Fruit fly (Drosophila melanogaster): ENCODE data around the gene Rich.
A peak's percentile ranks its signal among the peaks of the same experiment; 100 is the strongest.

Gene Rich

dm6 chr3L:22262797-22263423 is at the start of gene Rich, which contains the start of gene Ddx1:
Gene Rich (minus strand): TSS chr3L:22262921.
Gene Ddx1 (plus strand): TSS chr3L:22263369.
- TF ChIP-seq cic (GFP tag; optimal IDR thresholded peaks at IDR 0.05) = no peak
- TF ChIP-seq toe (GFP tag; optimal IDR thresholded peaks at IDR 0.05) = peak; percentile 66
- peak; percentile 72 for TF ChIP-seq pad (GFP tag; optimal IDR thresholded peaks at IDR 0.05)
- TF ChIP-seq Clk (GFP tag; optimal IDR thresholded peaks at IDR 0.05) = no peak
- no peak for TF ChIP-seq CG33017 (tag; optimal IDR thresholded peaks at IDR 0.05)
- peak; percentile 16 for TF ChIP-seq CG11617 (GFP tag; optimal IDR thresholded peaks at IDR 0.05)
- TF ChIP-seq CG14711 (tag; optimal IDR thresholded peaks at IDR 0.05) = peak; percentile 29
- TF ChIP-seq cnc (optimal IDR thresholded peaks at IDR 0.05) = no peak
- TF ChIP-seq CG12768 (GFP tag; optimal IDR thresholded peaks at IDR 0.05) = peak; percentile 35
- peak; percentile 76 for TF ChIP-seq Crg-1 (GFP tag; optimal IDR thresholded peaks at IDR 0.05)
- TF ChIP-seq Mnt (GFP tag; optimal IDR thresholded peaks at IDR 0.05) = peak; percentile 34
- peak; percentile 68 for TF ChIP-seq CG1620 (GFP tag; optimal IDR thresholded peaks at IDR 0.05)
- peak; percentile 64 for TF ChIP-seq CG5204 (GFP tag; optimal IDR thresholded peaks at IDR 0.05)
- TF ChIP-seq Hr96 (GFP tag; optimal IDR thresholded peaks at IDR 0.05) = peak; percentile 52
- peak; percentile 60 for TF ChIP-seq ovo (GFP tag; optimal IDR thresholded peaks at IDR 0.05)
- peak; percentile 62 for TF ChIP-seq CG7101 (tag; optimal IDR thresholded peaks at IDR 0.05)
- TF ChIP-seq CG7045 (GFP tag; optimal IDR thresholded peaks at IDR 0.05) = peak; percentile 57
- no peak for TF ChIP-seq kay (GFP tag; ENCODE audit: borderline replicate concordance)
- peak; percentile 35 for TF ChIP-seq bab1 (GFP tag; optimal IDR thresholded peaks at IDR 0.05)
- peak; percentile 70 for TF ChIP-seq tj (GFP tag; optimal IDR thresholded peaks at IDR 0.05)

- TF ChIP-seq bab1 (GFP tag; optimal IDR thresholded peaks at IDR 0.05) (peak; percentile 89), cnc (optimal IDR thresholded peaks at IDR 0.05) (no peak), CG33017 (tag; optimal IDR thresholded peaks at IDR 0.05) (peak; percentile 84), CG7045 (GFP tag; optimal IDR thresholded peaks at IDR 0.05) (peak; percentile 91), Hr96 (GFP tag; optimal IDR thresholded peaks at IDR 0.05) (peak; percentile 79), CG1620 (GFP tag; optimal IDR thresholded peaks at IDR 0.05) (peak; percentile 57), Crg-1 (GFP tag; optimal IDR thresholded peaks at IDR 0.05) (peak; percentile 60), cic (GFP tag; optimal IDR thresholded peaks at IDR 0.05) (peak; percentile 2), ovo (GFP tag; optimal IDR thresholded peaks at IDR 0.05) (peak; percentile 60), CG11617 (GFP tag; optimal IDR thresholded peaks at IDR 0.05) (peak; percentile 89), CG7101 (tag; optimal IDR thresholded peaks at IDR 0.05) (peak; percentile 86), kay (GFP tag; ENCODE audit: borderline replicate concordance) (no peak), toe (GFP tag; optimal IDR thresholded peaks at IDR 0.05) (peak; percentile 85), Mnt (GFP tag; optimal IDR thresholded peaks at IDR 0.05) (peak; percentile 86), CG12768 (GFP tag; optimal IDR thresholded peaks at IDR 0.05) (peak; percentile 84), pad (GFP tag; optimal IDR thresholded peaks at IDR 0.05) (peak; percentile 60), CG5204 (GFP tag; optimal IDR thresholded peaks at IDR 0.05) (peak; percentile 72), Clk (GFP tag; optimal IDR thresholded peaks at IDR 0.05) (peak; percentile 56), tj (GFP tag; optimal IDR thresholded peaks at IDR 0.05) (peak; percentile 70), CG14711 (tag; optimal IDR thresholded peaks at IDR 0.05) (peak; percentile 83)
Observed at dm6 chr3L:22287994-22288766, 25.5 kb upstream of the Rich start, which contains the start of the genes Hem and IleRS. Gene Hem (minus strand): TSS chr3L:22288195. Gene IleRS (plus strand): TSS chr3L:22288665.

dm6 chr3L:22277186-22277585 is 14.5 kb upstream of the Rich start:
- peak; percentile 67 for TF ChIP-seq CG5204 (GFP tag; optimal IDR thresholded peaks at IDR 0.05)
- peak; percentile 40 for TF ChIP-seq toe (GFP tag; optimal IDR thresholded peaks at IDR 0.05)
- TF ChIP-seq CG1620 (GFP tag; optimal IDR thresholded peaks at IDR 0.05) = no peak
- peak; percentile 7 for TF ChIP-seq pad (GFP tag; optimal IDR thresholded peaks at IDR 0.05)
- TF ChIP-seq CG33017 (tag; optimal IDR thresholded peaks at IDR 0.05) = peak; percentile 19
- TF ChIP-seq CG14711 (tag; optimal IDR thresholded peaks at IDR 0.05) = peak; percentile 39
- no peak for TF ChIP-seq bab1 (GFP tag; optimal IDR thresholded peaks at IDR 0.05)
- peak; percentile 93 for TF ChIP-seq kay (GFP tag; ENCODE audit: borderline replicate concordance)
- TF ChIP-seq Crg-1 (GFP tag; optimal IDR thresholded peaks at IDR 0.05) = no peak
- TF ChIP-seq cic (GFP tag; optimal IDR thresholded peaks at IDR 0.05) = no peak
- peak; percentile 25 for TF ChIP-seq Clk (GFP tag; optimal IDR thresholded peaks at IDR 0.05)
- peak; percentile 72 for TF ChIP-seq CG12768 (GFP tag; optimal IDR thresholded peaks at IDR 0.05)
- TF ChIP-seq CG7045 (GFP tag; optimal IDR thresholded peaks at IDR 0.05) = peak; percentile 50
- TF ChIP-seq tj (GFP tag; optimal IDR thresholded peaks at IDR 0.05) = peak; percentile 9
- no peak for TF ChIP-seq ovo (GFP tag; optimal IDR thresholded peaks at IDR 0.05)
- peak; percentile 22 for TF ChIP-seq CG11617 (GFP tag; optimal IDR thresholded peaks at IDR 0.05)
- TF ChIP-seq Mnt (GFP tag; optimal IDR thresholded peaks at IDR 0.05) = no peak
- TF ChIP-seq cnc (optimal IDR thresholded peaks at IDR 0.05) = no peak
- TF ChIP-seq CG7101 (tag; optimal IDR thresholded peaks at IDR 0.05) = no peak
- TF ChIP-seq Hr96 (GFP tag; optimal IDR thresholded peaks at IDR 0.05) = peak; percentile 28

- TF ChIP-seq bab1 (GFP tag; optimal IDR thresholded peaks at IDR 0.05) (no peak), CG7045 (GFP tag; optimal IDR thresholded peaks at IDR 0.05) (no peak), CG33017 (tag; optimal IDR thresholded peaks at IDR 0.05) (no peak), tj (GFP tag; optimal IDR thresholded peaks at IDR 0.05) (no peak), Hr96 (GFP tag; optimal IDR thresholded peaks at IDR 0.05) (no peak), kay (GFP tag; ENCODE audit: borderline replicate concordance) (no peak), Clk (GFP tag; optimal IDR thresholded peaks at IDR 0.05) (no peak), pad (GFP tag; optimal IDR thresholded peaks at IDR 0.05) (no peak)
Observed at dm6 chr3L:22276614-22277013, 13.9 kb upstream of the Rich start.

dm6 chr3L:22275989-22276388 is 13.3 kb upstream of the Rich start:
- TF ChIP-seq CG7101 (tag; optimal IDR thresholded peaks at IDR 0.05) = no peak
- TF ChIP-seq tj (GFP tag; optimal IDR thresholded peaks at IDR 0.05) = no peak
- no peak for TF ChIP-seq CG7045 (GFP tag; optimal IDR thresholded peaks at IDR 0.05)
- no peak for TF ChIP-seq ovo (GFP tag; optimal IDR thresholded peaks at IDR 0.05)
- no peak for TF ChIP-seq CG1620 (GFP tag; optimal IDR thresholded peaks at IDR 0.05)
- no peak for TF ChIP-seq cnc (optimal IDR thresholded peaks at IDR 0.05)
- TF ChIP-seq CG11617 (GFP tag; optimal IDR thresholded peaks at IDR 0.05) = no peak
- no peak for TF ChIP-seq pad (GFP tag; optimal IDR thresholded peaks at IDR 0.05)
- TF ChIP-seq toe (GFP tag; optimal IDR thresholded peaks at IDR 0.05) = no peak
- TF ChIP-seq CG5204 (GFP tag; optimal IDR thresholded peaks at IDR 0.05) = no peak
- no peak for TF ChIP-seq CG12768 (GFP tag; optimal IDR thresholded peaks at IDR 0.05)
- no peak for TF ChIP-seq Clk (GFP tag; optimal IDR thresholded peaks at IDR 0.05)
- no peak for TF ChIP-seq kay (GFP tag; ENCODE audit: borderline replicate concordance)
- no peak for TF ChIP-seq Mnt (GFP tag; optimal IDR thresholded peaks at IDR 0.05)
- no peak for TF ChIP-seq Hr96 (GFP tag; optimal IDR thresholded peaks at IDR 0.05)
- TF ChIP-seq CG33017 (tag; optimal IDR thresholded peaks at IDR 0.05) = no peak
- TF ChIP-seq bab1 (GFP tag; optimal IDR thresholded peaks at IDR 0.05) = no peak
- TF ChIP-seq Crg-1 (GFP tag; optimal IDR thresholded peaks at IDR 0.05) = no peak
- TF ChIP-seq cic (GFP tag; optimal IDR thresholded peaks at IDR 0.05) = no peak
- no peak for TF ChIP-seq CG14711 (tag; optimal IDR thresholded peaks at IDR 0.05)
